Fruit fly (Drosophila melanogaster) whole organism, wandering third instar larva: ENCODE data around the gene CG42397.

ENCODE experiments used
- Abd-B ChIP-seq: fragments of >200 bp; optimal IDR thresholded peaks from 2 replicates; lab custom pipeline; 2017; ENCODE audit warnings: missing biosample characterization, missing genetic modification characterization
- CG9705 ChIP-seq: fragments of 200-800 bp; sonication (Bioruptor generic); optimal IDR thresholded peaks from 2 replicates; lab custom pipeline; 2018; ENCODE audit warnings: missing biosample characterization, mild to moderate bottlenecking, missing genetic modification characterization
- Dfd ChIP-seq: fragments of >200 bp; optimal IDR thresholded peaks from 2 replicates; lab custom pipeline; 2017; ENCODE audit warnings: missing biosample characterization, missing genetic modification characterization
- Dif ChIP-seq: fragments of 200-275, 200-300 bp; sonication (Bioruptor generic); optimal IDR thresholded peaks from 2 replicates; lab custom pipeline; 2018; ENCODE audit warnings: missing biosample characterization, missing genetic modification characterization; ENCODE audit not compliant: partially characterized antibody
- GATAd ChIP-seq: sonication (Bioruptor generic); optimal IDR thresholded peaks from 2 replicates; lab custom pipeline; 2016; ENCODE audit warnings: missing biosample characterization, missing genetic modification characterization
- HLH106 ChIP-seq: fragments of 200-800 bp; optimal IDR thresholded peaks from 3 replicates; lab custom pipeline; 2019; ENCODE audit warnings: missing biosample characterization, mild to moderate bottlenecking, missing genetic modification characterization, moderate library complexity
- Hnf4 ChIP-seq: fragments of 200-800 bp; sonication (Bioruptor generic); optimal IDR thresholded peaks from 2 replicates; lab custom pipeline; 2016; ENCODE audit warnings: missing biosample characterization, mild to moderate bottlenecking, missing genetic modification characterization
- Hr83 ChIP-seq: fragments of 200-300 bp; sonication (Bioruptor generic); optimal IDR thresholded peaks from 2 replicates; lab custom pipeline; 2016; ENCODE audit warnings: missing biosample characterization, mild to moderate bottlenecking, missing genetic modification characterization, moderate library complexity; ENCODE audit not compliant: poor library complexity, severe bottlenecking
- Jra ChIP-seq: sonication (Bioruptor generic); optimal IDR thresholded peaks from 2 replicates; lab custom pipeline; 2016; ENCODE audit warnings: missing biosample characterization, missing genetic modification characterization
- Mio ChIP-seq: sonication (Bioruptor generic); optimal IDR thresholded peaks from 2 replicates; lab custom pipeline; 2016; ENCODE audit warnings: missing biosample characterization, missing genetic modification characterization
- Myc ChIP-seq: fragments of >200 bp; optimal IDR thresholded peaks from 2 replicates; lab custom pipeline; 2017
- OdsH ChIP-seq: fragments of 200-800 bp; sonication (Bioruptor generic); optimal IDR thresholded peaks from 2 replicates; lab custom pipeline; 2016; ENCODE audit warnings: missing biosample characterization, mild to moderate bottlenecking, missing genetic modification characterization
- Rel ChIP-seq, 2 experiments: fragments of 200-800 bp; sonication (Bioruptor generic) in 1 of 2; optimal IDR thresholded peaks; 2 replicates in 1 of 2; 3 replicates in 1 of 2; lab custom pipeline; 2016 to 2019; ENCODE audit warnings: mild to moderate bottlenecking in 2 of 2, missing biosample characterization in 2 of 2, missing genetic modification characterization in 2 of 2, moderate library complexity in 1 of 2
- Sp1 ChIP-seq: fragments of 200-800 bp; sonication (Bioruptor generic); optimal IDR thresholded peaks from 3 replicates; lab custom pipeline; 2019; ENCODE audit warnings: missing biosample characterization, mild to moderate bottlenecking, missing genetic modification characterization, moderate library complexity
- Vsx2 ChIP-seq: fragments of 200-300, 225-300 bp; sonication (Bioruptor generic); optimal IDR thresholded peaks from 2 replicates; lab custom pipeline; 2018; ENCODE audit warnings: missing biosample characterization, missing genetic modification characterization; ENCODE audit not compliant: partially characterized antibody
- brk ChIP-seq: fragments of 200-800 bp; sonication (Bioruptor generic); optimal IDR thresholded peaks from 2 replicates; lab custom pipeline; 2016; ENCODE audit warnings: missing biosample characterization, mild to moderate bottlenecking, missing genetic modification characterization
- dl ChIP-seq, 2 experiments: fragments of 175-275, 200-275 bp in 1 of 2; fragments of 200-275 bp in 1 of 2; sonication (Bioruptor generic); optimal IDR thresholded peaks; lab custom pipeline; 2018; ENCODE audit warnings: mild to moderate bottlenecking in 2 of 2, missing biosample characterization in 2 of 2, missing genetic modification characterization in 2 of 2, moderate library complexity in 2 of 2; ENCODE audit not compliant: partially characterized antibody in 2 of 2, insufficient read depth in 1 of 2
- dmrt93B ChIP-seq: fragments of 200-800 bp; sonication (Bioruptor generic); optimal IDR thresholded peaks from 2 replicates; lab custom pipeline; 2018; ENCODE audit warnings: missing biosample characterization, mild to moderate bottlenecking, missing genetic modification characterization
- ey ChIP-seq: fragments of 200-800 bp; sonication (Bioruptor generic); optimal IDR thresholded peaks from 2 replicates; lab custom pipeline; 2016; ENCODE audit warnings: missing biosample characterization, missing genetic modification characterization
- foxo ChIP-seq, 2 experiments: fragments of 200-800 bp; sonication (Bioruptor generic); optimal IDR thresholded peaks; 2 replicates in 1 of 2; 3 replicates in 1 of 2; lab custom pipeline; 2016 to 2017; ENCODE audit warnings: missing biosample characterization in 2 of 2, missing genetic modification characterization in 2 of 2
- fru ChIP-seq: fragments of 200-800 bp; sonication (Bioruptor generic); optimal IDR thresholded peaks from 3 replicates; lab custom pipeline; 2016; ENCODE audit warnings: missing biosample characterization, mild to moderate bottlenecking, missing genetic modification characterization
- h ChIP-seq: fragments of 200-800 bp; sonication (Bioruptor generic); optimal IDR thresholded peaks from 3 replicates; lab custom pipeline; 2016; ENCODE audit warnings: missing biosample characterization, mild to moderate bottlenecking, missing genetic modification characterization
- lola ChIP-seq: fragments of >200 bp; optimal IDR thresholded peaks from 2 replicates; lab custom pipeline; 2017; ENCODE audit warnings: missing biosample characterization, missing genetic modification characterization
- pan ChIP-seq: fragments of >200 bp; optimal IDR thresholded peaks from 2 replicates; lab custom pipeline; 2017
- psq ChIP-seq: fragments of 200-800 bp; sonication (Bioruptor generic); optimal IDR thresholded peaks from 3 replicates; lab custom pipeline; 2017; ENCODE audit warnings: missing biosample characterization, mild to moderate bottlenecking, missing genetic modification characterization, moderate library complexity
- rgr ChIP-seq: fragments of 200-800 bp; sonication (Bioruptor generic); optimal IDR thresholded peaks from 3 replicates; lab custom pipeline; 2016; ENCODE audit warnings: missing biosample characterization, mild to moderate bottlenecking, missing genetic modification characterization
- sage ChIP-seq: fragments of 200-800 bp; sonication (Bioruptor generic); optimal IDR thresholded peaks from 2 replicates; lab custom pipeline; 2016; ENCODE audit warnings: missing biosample characterization, mild to moderate bottlenecking, missing genetic modification characterization
- tai ChIP-seq: sonication (Bioruptor generic); optimal IDR thresholded peaks from 2 replicates; lab custom pipeline; 2016; ENCODE audit warnings: missing biosample characterization, missing genetic modification characterization
- woc ChIP-seq: sonication (Bioruptor generic); optimal IDR thresholded peaks from 2 replicates; lab custom pipeline; 2016; ENCODE audit warnings: missing biosample characterization, mild to moderate bottlenecking, missing genetic modification characterization

Gene CG42397

dm6 chr3L:11973690-11974089 lies at the start of gene CG42397:
Gene CG42397 (minus strand): TSS chr3L:11973790.
- TF ChIP-seq fru (GFP tag; lab: Kevin White, UChicago): no peak
- TF ChIP-seq Vsx2: no peak
- no peak for TF ChIP-seq Sp1 (GFP tag; lab: Kevin White, UChicago)
- TF ChIP-seq Dfd: no peak
- no peak for TF ChIP-seq Hr83
- no peak for TF ChIP-seq pan (lab: Kevin White, UChicago)
- no peak for TF ChIP-seq foxo (GFP tag; optimal IDR thresholded peaks at IDR 0.05; lab: Kevin White, UChicago)
- TF ChIP-seq Dif (GFP tag; lab: Kevin White, UChicago): no peak
- no peak for TF ChIP-seq tai (GFP tag; lab: Kevin White, UChicago)
- TF ChIP-seq Mio (GFP tag; lab: Kevin White, UChicago): no peak
- TF ChIP-seq Myc (lab: Kevin White, UChicago): no peak
- no peak for TF ChIP-seq dl (GFP tag; optimal IDR thresholded peaks at IDR 0.05; lab: Kevin White, UChicago; ENCODE audit: insufficient read depth in 1 of 2, partially characterized antibody in 2 of 2)
- no peak for TF ChIP-seq Hnf4

DNA sequence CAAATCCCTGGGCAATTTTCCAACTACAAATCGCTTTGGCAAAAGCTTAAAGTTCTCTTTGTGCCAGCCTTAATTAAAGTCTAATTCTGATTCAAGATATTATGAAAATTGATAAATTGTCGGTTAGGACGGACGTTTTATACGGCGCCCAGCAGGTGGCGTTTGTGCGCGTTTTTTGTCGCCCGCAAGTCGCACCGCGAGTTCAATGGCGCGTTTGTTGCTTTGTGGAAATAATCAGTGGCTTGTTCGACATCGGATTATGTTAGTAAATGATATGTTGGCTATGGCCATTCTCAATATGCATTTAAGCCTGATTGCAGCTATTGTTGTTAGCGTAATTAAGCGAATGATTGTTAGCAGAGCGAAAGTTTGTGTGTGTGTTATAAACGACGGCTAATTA lies 48.3 kb upstream of the CG42397 start:
- TF ChIP-seq Myc (lab: Kevin White, UChicago): peak; percentile 40
- no peak for TF ChIP-seq Dif (GFP tag; lab: Kevin White, UChicago)
- no peak for TF ChIP-seq h (GFP tag; lab: Kevin White, UChicago)

DNA sequence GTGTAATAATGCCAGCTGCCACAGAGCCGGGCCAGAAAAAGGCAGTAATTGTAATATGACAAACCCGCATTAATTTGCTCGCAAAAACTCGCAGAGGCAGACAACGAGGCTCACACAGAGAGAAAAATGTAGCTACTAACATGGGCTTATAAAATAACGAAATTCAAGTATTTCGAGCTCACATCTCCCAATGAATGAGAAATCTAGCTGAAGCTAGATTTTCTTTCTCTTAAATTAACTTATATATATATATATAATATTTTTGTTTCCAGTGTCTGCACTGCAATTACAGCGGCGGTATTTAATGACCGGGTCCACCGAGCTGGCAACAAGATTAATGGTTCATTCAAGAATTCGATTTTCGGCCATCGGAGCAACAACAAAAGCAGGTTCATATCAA lies 42.6 kb upstream of the CG42397 start:
- TF ChIP-seq psq: peak; percentile 59
- peak; percentile 15 for TF ChIP-seq sage (GFP tag; lab: Kevin White, UChicago)
- peak; percentile 66 for TF ChIP-seq rgr (GFP tag; lab: Kevin White, UChicago)
- peak; percentile 49 for TF ChIP-seq OdsH (GFP tag; lab: Kevin White, UChicago)
- TF ChIP-seq Vsx2: no peak
- TF ChIP-seq h (GFP tag; lab: Kevin White, UChicago): peak; percentile 59
- peak; percentile 11 for TF ChIP-seq brk (GFP tag; lab: Kevin White, UChicago)
- TF ChIP-seq Dif (GFP tag; lab: Kevin White, UChicago): no peak
- TF ChIP-seq HLH106: peak; percentile 72
- TF ChIP-seq Sp1 (GFP tag; lab: Kevin White, UChicago): peak; percentile 76
- TF ChIP-seq ey (GFP tag; lab: Kevin White, UChicago): peak; percentile 12
- peak; percentile 43 for TF ChIP-seq fru (GFP tag; lab: Kevin White, UChicago)
- TF ChIP-seq lola (GFP tag; lab: Kevin White, UChicago): no peak
- TF ChIP-seq Dfd: no peak
- peak; percentile 41 for TF ChIP-seq dmrt93B (GFP tag; lab: Kevin White, UChicago)
- no peak for TF ChIP-seq Mio (GFP tag; lab: Kevin White, UChicago)
- TF ChIP-seq GATAd (GFP tag; lab: Kevin White, UChicago): no peak
- no peak for TF ChIP-seq Rel (GFP tag; optimal IDR thresholded peaks at IDR 0.05; lab: Kevin White, UChicago)
- peak; percentile 24 for TF ChIP-seq Rel (tag; optimal IDR thresholded peaks at IDR 0.05; lab: Kevin White, UChicago)
- TF ChIP-seq foxo (GFP tag; optimal IDR thresholded peaks at IDR 0.05; lab: Kevin White, UChicago): peak in 1 of 2 experiments; percentile 55
- TF ChIP-seq CG9705: no peak
- TF ChIP-seq, all 38 proteins: peak for 13

DNA sequence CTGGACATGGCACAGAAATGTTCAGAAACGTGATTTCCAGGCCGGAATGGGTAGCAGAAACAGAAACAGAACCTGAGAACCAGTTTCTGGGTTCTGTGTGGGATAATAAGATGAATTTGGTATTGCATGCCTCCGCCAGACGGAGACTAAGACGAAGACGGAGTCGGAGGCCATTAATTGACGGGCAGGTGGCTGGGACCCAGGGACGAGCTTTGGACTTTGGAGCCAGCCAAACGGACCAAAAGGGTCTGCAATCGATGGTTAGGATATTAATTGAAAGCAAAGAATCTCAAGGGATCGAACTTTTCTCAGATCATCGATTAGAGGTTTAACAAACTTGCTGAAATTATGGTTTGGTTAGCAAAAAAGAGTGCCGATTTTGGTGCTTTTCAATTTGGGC lies 40.7 kb upstream of the CG42397 start:
- no peak for TF ChIP-seq CG9705
- no peak for TF ChIP-seq brk (GFP tag; lab: Kevin White, UChicago)
- TF ChIP-seq foxo (GFP tag; optimal IDR thresholded peaks at IDR 0.05; lab: Kevin White, UChicago): no peak
- no peak for TF ChIP-seq dmrt93B (GFP tag; lab: Kevin White, UChicago)
- peak; percentile 8 for TF ChIP-seq psq
- peak; percentile 36 for TF ChIP-seq Vsx2
- TF ChIP-seq Dif (GFP tag; lab: Kevin White, UChicago): peak; percentile 12

- TF ChIP-seq ey (GFP tag; lab: Kevin White, UChicago) (peak; percentile 11), Jra (GFP tag; lab: Kevin White, UChicago) (no peak), OdsH (GFP tag; lab: Kevin White, UChicago) (peak; percentile 18), woc (peak; percentile 1), h (GFP tag; lab: Kevin White, UChicago) (peak; percentile 76), foxo (GFP tag; optimal IDR thresholded peaks at IDR 0.05; lab: Kevin White, UChicago) (peak in 1 of 2 experiments; percentile 36), Myc (lab: Kevin White, UChicago) (no peak), fru (GFP tag; lab: Kevin White, UChicago) (peak; percentile 40), Abd-B (no peak)
Measured at dm6 chr3L:12013698-12014097, 40.1 kb upstream of the CG42397 start.
